Worm (Caenorhabditis elegans): ENCODE data around the gene F52D2.7.

DNA sequence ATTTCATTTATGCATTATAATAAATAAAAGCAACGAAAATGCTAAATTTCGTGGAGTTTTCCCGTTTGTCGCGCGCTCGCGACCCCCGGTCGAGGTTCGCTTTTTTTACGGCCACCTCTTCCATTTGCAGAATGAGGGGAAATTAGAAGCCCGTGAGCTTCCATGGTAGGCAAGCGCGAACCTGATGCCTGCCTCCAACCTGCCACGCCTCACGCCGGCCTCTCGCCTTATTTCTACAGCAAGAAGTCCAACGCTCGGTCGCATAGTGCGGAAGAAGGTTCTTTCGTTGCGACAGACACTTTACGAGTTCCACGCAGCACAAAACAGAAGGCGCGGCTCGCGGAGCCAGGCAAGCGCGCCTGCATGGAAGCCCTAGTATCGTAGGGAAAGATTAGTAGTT is 9.3 kb downstream of the F52D2.7 start:
- TF ChIP-seq lin-15B (tag; optimal IDR thresholded peaks at IDR 0.05) (no peak), fos-1 (tag; optimal IDR thresholded peaks at IDR 0.05) (no peak), lin-13 (GFP tag; optimal IDR thresholded peaks at IDR 0.05) (no peak), dpl-1 (GFP tag; optimal IDR thresholded peaks at IDR 0.05) (no peak)
